Worm (Caenorhabditis elegans): ENCODE data around the gene gcs-1.

Gene gcs-1

ce11 chrII:8987962-8988361 lies 50.1 kb downstream of the gcs-1 start, which contains the start of gene C18E9.8:
Gene C18E9.8, minus strand, starts transcription at chrII:8988062.
- TF ChIP-seq Y55F3AM.14 (GFP tag; optimal IDR thresholded peaks at IDR 0.05) (no peak), nhr-129 (tag; optimal IDR thresholded peaks at IDR 0.05) (peak; percentile 7)
